Fruit fly (Drosophila melanogaster) whole organism, embryonic: ENCODE measurements around the gene CG31817.

Source experiments
- CG10565 ChIP-seq: fragments of 200-800 bp; sonication (Bioruptor generic); optimal IDR thresholded peaks from 3 replicates; lab custom pipeline; 2016; ENCODE audit warnings: missing biosample characterization, mild to moderate bottlenecking, missing genetic modification characterization
- CG12391 ChIP-seq: fragments of 200-800 bp; sonication (Bioruptor generic); optimal IDR thresholded peaks from 3 replicates; lab custom pipeline; 2018; ENCODE audit warnings: missing biosample characterization, mild to moderate bottlenecking, missing genetic modification characterization, moderate library complexity
- CG12769 ChIP-seq: fragments of 200-800 bp; sonication (Bioruptor generic); optimal IDR thresholded peaks from 2 replicates; lab custom pipeline; 2019; ENCODE audit warnings: missing biosample characterization, mild to moderate bottlenecking, missing genetic modification characterization, moderate library complexity
- CG13775 ChIP-seq: fragments of 200-800 bp; sonication (Bioruptor generic); optimal IDR thresholded peaks from 3 replicates; lab custom pipeline; 2017; ENCODE audit warnings: missing biosample characterization, mild to moderate bottlenecking, missing genetic modification characterization
- CG14050 ChIP-seq: fragments of 200-800 bp; sonication (Bioruptor generic); IDR thresholded peaks from 3 replicates; pipeline ENCODE4 v1.3.6; 2022; ENCODE audit warnings: missing biosample characterization, missing genetic modification characterization
- CG1647 ChIP-seq: fragments of 200-800 bp; sonication (Bioruptor generic); optimal IDR thresholded peaks from 3 replicates; lab custom pipeline; 2016; ENCODE audit warnings: missing biosample characterization, missing genetic modification characterization
- CG17361 ChIP-seq: fragments of 200-800 bp; sonication (Bioruptor generic); IDR thresholded peaks from 3 replicates; pipeline ENCODE4 v1.3.6; 2022; ENCODE audit warnings: missing biosample characterization, missing genetic modification characterization
- CG17912 ChIP-seq: fragments of 200-800 bp; sonication (Bioruptor generic); optimal IDR thresholded peaks from 2 replicates; lab custom pipeline; 2018; ENCODE audit warnings: missing biosample characterization, mild to moderate bottlenecking, missing genetic modification characterization
- CG18599 ChIP-seq: fragments of 200-800 bp; sonication (Bioruptor generic); optimal IDR thresholded peaks from 3 replicates; lab custom pipeline; 2017; ENCODE audit warnings: missing biosample characterization, missing genetic modification characterization, mild to moderate bottlenecking, moderate library complexity, missing genetic modification reagents
- CG30431 ChIP-seq: fragments of 200-800 bp; sonication (Bioruptor generic); optimal IDR thresholded peaks from 2 replicates; lab custom pipeline; 2017; ENCODE audit warnings: missing biosample characterization, missing genetic modification characterization
- CG3065 ChIP-seq: fragments of 200-800 bp; sonication (Bioruptor generic); optimal IDR thresholded peaks from 2 replicates; lab custom pipeline; 2016; ENCODE audit warnings: missing biosample characterization, missing genetic modification characterization
- CG3726 ChIP-seq: fragments of 200-800 bp; sonication (Bioruptor generic); IDR thresholded peaks from 3 replicates; pipeline ENCODE4, ENCODE4 v1.3.6; 2022; ENCODE audit warnings: missing biosample characterization, missing genetic modification characterization
- CG4424 ChIP-seq: fragments of 200-800 bp; sonication (Bioruptor generic); optimal IDR thresholded peaks from 3 replicates; lab custom pipeline; 2016; ENCODE audit warnings: missing biosample characterization, missing genetic modification characterization
- CG6272 ChIP-seq: fragments of 200-800 bp; sonication (Bioruptor generic); IDR thresholded peaks from 2 replicates; pipeline ENCODE4 v1.3.6; 2022; ENCODE audit warnings: missing biosample characterization, missing genetic modification characterization
- CG6689 ChIP-seq: fragments of 200-800 bp; sonication (Bioruptor generic); IDR thresholded peaks from 2 replicates; pipeline ENCODE4 v1.3.6; 2022; ENCODE audit warnings: missing biosample characterization, missing genetic modification characterization
- Camta ChIP-seq: fragments of 200-800 bp; sonication (Bioruptor generic); optimal IDR thresholded peaks from 2 replicates; lab custom pipeline; 2016; ENCODE audit warnings: missing biosample characterization, missing genetic modification characterization
- CkIIα-i1 ChIP-seq: fragments of 200-800 bp; sonication (Bioruptor generic); IDR thresholded peaks from 2 replicates; pipeline ENCODE4 v1.3.6; 2022; ENCODE audit warnings: missing biosample characterization, missing genetic modification characterization
- Dek ChIP-seq: fragments of 200-800 bp; sonication (Bioruptor generic); optimal IDR thresholded peaks from 3 replicates; lab custom pipeline; 2019; ENCODE audit warnings: missing biosample characterization, mild to moderate bottlenecking, missing genetic modification characterization, moderate library complexity
- GATAe ChIP-seq: fragments of 200-800 bp; sonication (Bioruptor generic); conservative IDR thresholded peaks from 2 replicates; pipeline ENCODE4 v1.3.6; 2022; ENCODE audit warnings: missing biosample characterization, missing genetic modification characterization
- Hey ChIP-seq: fragments of 200-800 bp; sonication (Bioruptor generic); optimal IDR thresholded peaks from 3 replicates; lab custom pipeline; 2018; ENCODE audit warnings: missing biosample characterization, mild to moderate bottlenecking, missing genetic modification characterization
- Med ChIP-seq: fragments of 200-800 bp; sonication (Bioruptor generic); peaks from one replicate; lab custom pipeline; 2016; ENCODE audit warnings: missing biosample characterization, missing genetic modification characterization, mild to moderate bottlenecking, inconsistent platforms, moderate library complexity
- NC2α ChIP-seq: fragments of 200-800 bp; sonication (Bioruptor generic); optimal IDR thresholded peaks from 2 replicates; lab custom pipeline; 2016; ENCODE audit warnings: missing biosample characterization, missing genetic modification characterization
- Neu2 ChIP-seq: fragments of 200-800 bp; sonication (Bioruptor generic); optimal IDR thresholded peaks from 3 replicates; lab custom pipeline; 2016; ENCODE audit warnings: missing biosample characterization, missing genetic modification characterization, borderline replicate concordance
- Opbp ChIP-seq: fragments of 200-800 bp; sonication (Bioruptor generic); IDR thresholded peaks from 3 replicates; pipeline ENCODE4 v1.3.6; 2022; ENCODE audit warnings: missing biosample characterization, missing genetic modification characterization; ENCODE audit not compliant: partially characterized antibody
- Taf1 ChIP-seq: fragments of 200-800 bp; sonication (Bioruptor generic); IDR thresholded peaks from 2 replicates; pipeline ENCODE4 v1.3.6; 2022; ENCODE audit warnings: missing biosample characterization, missing genetic modification characterization
- bowl ChIP-seq: fragments of 200-800 bp; sonication (Bioruptor generic); IDR thresholded peaks from 2 replicates; pipeline ENCODE4 v1.3.6; 2022; ENCODE audit warnings: missing biosample characterization, missing genetic modification characterization
- br ChIP-seq: fragments of >200 bp; optimal IDR thresholded peaks from 2 replicates; lab custom pipeline; 2017
- chif ChIP-seq, 2 experiments: fragments of 200-800 bp; sonication (Bioruptor generic); optimal IDR thresholded peaks; 3 replicates each; lab custom pipeline; 2016; ENCODE audit warnings: missing biosample characterization in 2 of 2, missing genetic modification characterization in 2 of 2
- chn ChIP-seq: fragments of 200-800 bp; sonication (Bioruptor generic); optimal IDR thresholded peaks from 2 replicates; lab custom pipeline; 2016; ENCODE audit warnings: missing biosample characterization, missing genetic modification characterization
- cwo ChIP-seq: fragments of 200-800 bp; sonication (Bioruptor generic); optimal IDR thresholded peaks from 3 replicates; lab custom pipeline; 2017; ENCODE audit warnings: missing biosample characterization, missing genetic modification characterization, mild to moderate bottlenecking, moderate library complexity, missing genetic modification reagents
- eve ChIP-seq, 2 experiments: fragments of >200 bp; optimal IDR thresholded peaks; 2 replicates each; lab custom pipeline; 2017; ENCODE audit warnings: missing biosample characterization in 2 of 2, missing genetic modification characterization in 2 of 2
- fd102C ChIP-seq: fragments of 200-800 bp; sonication (Bioruptor generic); optimal IDR thresholded peaks from 2 replicates; lab custom pipeline; 2018; ENCODE audit warnings: missing biosample characterization, mild to moderate bottlenecking, missing genetic modification characterization, moderate library complexity
- fd96Cb ChIP-seq: fragments of 200-800 bp; sonication (Bioruptor generic); optimal IDR thresholded peaks from 2 replicates; lab custom pipeline; 2018; ENCODE audit warnings: missing biosample characterization, mild to moderate bottlenecking, missing genetic modification characterization, moderate library complexity
- gcm ChIP-seq: fragments of 200-800 bp; sonication (Bioruptor generic); optimal IDR thresholded peaks from 2 replicates; lab custom pipeline; 2019; ENCODE audit warnings: missing biosample characterization, mild to moderate bottlenecking, missing genetic modification characterization, moderate library complexity
- hb ChIP-seq: fragments of 200-800 bp; sonication (Bioruptor generic); IDR thresholded peaks from 3 replicates; pipeline ENCODE4 v1.3.6; 2022; ENCODE audit warnings: missing biosample characterization, missing genetic modification characterization; ENCODE audit not compliant: partially characterized antibody
- hkb ChIP-seq, 2 experiments: fragments of 200-800 bp in 1 of 2; fragments of >200 bp in 1 of 2; sonication (Bioruptor generic) in 1 of 2; IDR thresholded peaks in 1 of 2; optimal IDR thresholded peaks in 1 of 2; 2 replicates each; pipeline versions ENCODE4 v1.3.6 to Lab custom; 2017 to 2022; ENCODE audit warnings: missing biosample characterization in 1 of 2, missing genetic modification characterization in 1 of 2
- lab ChIP-seq: fragments of 200-800 bp; sonication (Bioruptor generic); optimal IDR thresholded peaks from 3 replicates; lab custom pipeline; 2017; ENCODE audit warnings: missing biosample characterization, missing genetic modification characterization, mild to moderate bottlenecking, moderate library complexity, missing genetic modification reagents
- lov ChIP-seq, 2 experiments: fragments of 200-800 bp in 1 of 2; fragments of >200 bp in 1 of 2; sonication (Bioruptor generic) in 1 of 2; IDR thresholded peaks in 1 of 2; optimal IDR thresholded peaks in 1 of 2; 2 replicates in 1 of 2; 3 replicates in 1 of 2; pipeline versions ENCODE4 v1.3.6 to Lab custom; 2017 to 2022; ENCODE audit warnings: missing biosample characterization in 1 of 2, missing genetic modification characterization in 1 of 2
- otp ChIP-seq: fragments of 200-800 bp; sonication (Bioruptor generic); IDR thresholded peaks from 3 replicates; pipeline ENCODE4, ENCODE4 v1.3.6; 2022; ENCODE audit warnings: missing biosample characterization, missing genetic modification characterization
- pan ChIP-seq, 4 experiments: fragments of >200 bp in 3 of 4; fragments of 200-800 bp in 1 of 4; sonication (Bioruptor generic) in 1 of 4; optimal IDR thresholded peaks in 3 of 4; IDR thresholded peaks in 1 of 4; 2 replicates each; pipeline versions ENCODE4 v1.3.6 to Lab custom; 2017 to 2022; ENCODE audit warnings: missing biosample characterization in 2 of 4, missing genetic modification characterization in 2 of 4, mixed read lengths in 1 of 4
- peb ChIP-seq: fragments of 200-800 bp; sonication (Bioruptor generic); IDR thresholded peaks from 2 replicates; pipeline ENCODE4 v1.3.6; 2022; ENCODE audit warnings: missing biosample characterization, missing genetic modification characterization
- pita ChIP-seq: fragments of 200-800 bp; sonication (Bioruptor generic); optimal IDR thresholded peaks from 2 replicates; lab custom pipeline; 2017; ENCODE audit warnings: missing biosample characterization, mild to moderate bottlenecking, missing genetic modification characterization
- sc ChIP-seq, 3 experiments: fragments of >200 bp in 2 of 3; fragments of 200-800 bp in 1 of 3; sonication (Bioruptor generic) in 1 of 3; optimal IDR thresholded peaks; 2 replicates in 2 of 3; 3 replicates in 1 of 3; lab custom pipeline; 2017; ENCODE audit warnings: mild to moderate bottlenecking in 1 of 3, missing biosample characterization in 1 of 3, missing genetic modification characterization in 1 of 3, missing genetic modification reagents in 1 of 3
- scrt ChIP-seq: fragments of 200-800 bp; sonication (Bioruptor generic); optimal IDR thresholded peaks from 2 replicates; lab custom pipeline; 2018; ENCODE audit warnings: missing biosample characterization, mild to moderate bottlenecking, missing genetic modification characterization, moderate library complexity
- sens ChIP-seq: fragments of 200-800 bp; sonication (Bioruptor generic); peaks from one replicate; lab custom pipeline; 2016; ENCODE audit warnings: missing biosample characterization, missing genetic modification characterization
- slou ChIP-seq: fragments of 200-800 bp; sonication (Bioruptor generic); optimal IDR thresholded peaks from 3 replicates; lab custom pipeline; 2016; ENCODE audit warnings: missing biosample characterization, missing genetic modification characterization
- sr ChIP-seq: fragments of 200-800 bp; sonication (Bioruptor generic); IDR thresholded peaks from 3 replicates; pipeline ENCODE4 v1.3.6; 2022; ENCODE audit warnings: missing biosample characterization, missing genetic modification characterization
- tio ChIP-seq: fragments of 200-800 bp; sonication (Bioruptor generic); optimal IDR thresholded peaks from 2 replicates; lab custom pipeline; 2017; ENCODE audit warnings: missing biosample characterization, missing genetic modification characterization, inconsistent platforms
- wek ChIP-seq: fragments of 200-800 bp; sonication (Bioruptor generic); optimal IDR thresholded peaks from 3 replicates; lab custom pipeline; 2018; ENCODE audit warnings: missing biosample characterization, mild to moderate bottlenecking, missing genetic modification characterization, moderate library complexity

The CG31817 gene

dm6 chr2L:16302773-16303279 is 34.9 kb downstream of the CG31817 start, which contains the start of gene GMF (continued):
- TF ChIP-seq CG4424 (peak; percentile 48), scrt (GFP tag; lab: Kevin White, UChicago) (no peak), br (no peak), Neu2 (GFP tag; lab: Kevin White, UChicago) (no peak), CG1647 (GFP tag; lab: Kevin White, UChicago) (no peak), chn (GFP tag; lab: Kevin White, UChicago) (no peak), NC2α (GFP tag; lab: Kevin White, UChicago) (no peak), lab (peak; percentile 52), CG3065 (GFP tag; lab: Kevin White, UChicago) (peak; percentile 5), CG17912 (GFP tag; lab: Kevin White, UChicago) (no peak), Opbp (GFP tag; lab: Robert Waterston, UW) (no peak), GATAe (GFP tag; lab: Robert Waterston, UW) (no peak), slou (GFP tag; lab: Kevin White, UChicago) (no peak), eve (GFP tag; optimal IDR thresholded peaks at IDR 0.05; lab: Kevin White, UChicago) (no peak), fd102C (no peak), pan (optimal IDR thresholded peaks at IDR 0.05; lab: Kevin White, UChicago) (no peak), pan (GFP tag; optimal IDR thresholded peaks at IDR 0.05 in 1 of 2, IDR thresholded peaks at IDR 0.05 in 1 of 2) (peak in 1 of 2 experiments; percentile 27), sr (GFP tag; lab: Robert Waterston, UW) (no peak; the same call in 2 of the 3 replicates), wek (GFP tag; lab: Kevin White, UChicago) (no peak), CG18599 (GFP tag; lab: Kevin White, UChicago) (no peak), Dek (tag; lab: Kevin White, UChicago) (no peak), CG6689 (GFP tag; lab: Robert Waterston, UW) (no peak), CkIIα-i1 (GFP tag; lab: Robert Waterston, UW) (no peak), gcm (GFP tag; lab: Kevin White, UChicago) (peak; percentile 1), cwo (no peak), CG12391 (tag; lab: Kevin White, UChicago) (peak; percentile 78), chif (GFP tag; optimal IDR thresholded peaks at IDR 0.05; lab: Kevin White, UChicago) (no peak), Camta (GFP tag; lab: Kevin White, UChicago) (no peak), tio (no peak), CG10565 (GFP tag; lab: Kevin White, UChicago) (no peak), CG13775 (GFP tag; lab: Kevin White, UChicago) (no peak), Med (GFP tag; lab: Kevin White, UChicago) (peak; percentile 63), hb (no peak), sens (peak; percentile 82), peb (GFP tag; lab: Robert Waterston, UW) (no peak), otp (no peak), fd96Cb (tag; lab: Kevin White, UChicago) (peak; percentile 33), sc (optimal IDR thresholded peaks at IDR 0.05; lab: Kevin White, UChicago) (no peak), sc (GFP tag; optimal IDR thresholded peaks at IDR 0.05; lab: Kevin White, UChicago) (no peak), CG12769 (tag; lab: Kevin White, UChicago) (no peak), Hey (no peak), CG14050 (GFP tag; lab: Robert Waterston, UW) (no peak), CG30431 (GFP tag; lab: Kevin White, UChicago) (no peak), Taf1 (GFP tag; lab: Robert Waterston, UW) (no peak), CG17361 (GFP tag; lab: Robert Waterston, UW) (peak; percentile 78; the same call in 2 of the 3 replicates), CG6272 (GFP tag; lab: Robert Waterston, UW) (no peak), lov (optimal IDR thresholded peaks at IDR 0.05; lab: Kevin White, UChicago) (no peak), lov (GFP tag; IDR thresholded peaks at IDR 0.05; lab: Robert Waterston, UW) (no peak), pita (no peak), bowl (no peak), hkb (optimal IDR thresholded peaks at IDR 0.05; lab: Kevin White, UChicago) (no peak), hkb (GFP tag; IDR thresholded peaks at IDR 0.05; lab: Robert Waterston, UW) (no peak), CG3726 (no peak)
